In genomic region chrIV:1228675-1229130, ce11 we compare ENCODE assay signal across 5 worm cellular contexts.
TF ChIP-seq lines count a peak whose summit lies in the region.

TSS of gene W09G12.7 (plus strand) at chrIV:1229080.

TF ChIP-seq in whole organism, L1 larva, 84 proteins besides CTCF, POLR2A, EP300 and RAD21:
- TF ChIP-seq dsc-1 (tag; optimal IDR thresholded peaks at IDR 0.05; lab: Kevin White, UChicago) (no peak), efl-1 (optimal IDR thresholded peaks at IDR 0.05; lab: Kevin White, UChicago) (no peak), efl-1 (GFP tag; optimal IDR thresholded peaks at IDR 0.05 in 1 of 2; lab: Kevin White, UChicago) (peak in 1 of 2 experiments; percentile 7), nhr-20 (tag; optimal IDR thresholded peaks at IDR 0.05; lab: Kevin White, UChicago) (peak; percentile 29), elt-2 (tag; optimal IDR thresholded peaks at IDR 0.05; lab: Kevin White, UChicago) (peak; percentile 91)

TF ChIP-seq in whole organism, L2 larva, 48 proteins besides CTCF, POLR2A, EP300 and RAD21:
- TF ChIP-seq elt-3 (tag; optimal IDR thresholded peaks at IDR 0.05; lab: Kevin White, UChicago) (no peak), mdl-1 (tag; optimal IDR thresholded peaks at IDR 0.05; lab: Kevin White, UChicago) (no peak), fos-1 (tag; optimal IDR thresholded peaks at IDR 0.05; lab: Kevin White, UChicago) (peak; percentile 72), ztf-11 (tag; optimal IDR thresholded peaks at IDR 0.05; lab: Kevin White, UChicago) (no peak)
TF ChIP-seq in whole organism, L2 larva: peak in this region for 1.

TF ChIP-seq in whole organism, L3 larva, 47 proteins besides CTCF, POLR2A, EP300 and RAD21:
- no peak for TF ChIP-seq mdl-1 (tag; optimal IDR thresholded peaks at IDR 0.05; lab: Kevin White, UChicago)
- no peak for TF ChIP-seq ZK546.5 (tag; optimal IDR thresholded peaks at IDR 0.05; lab: Kevin White, UChicago)
- no peak for TF ChIP-seq nhr-43 (tag; optimal IDR thresholded peaks at IDR 0.05; lab: Kevin White, UChicago; ENCODE audit: poor library complexity, severe bottlenecking)
- peak; percentile 54 for TF ChIP-seq pqm-1 (tag; optimal IDR thresholded peaks at IDR 0.05; lab: Kevin White, UChicago)
- no peak for TF ChIP-seq nhr-11 (tag; optimal IDR thresholded peaks at IDR 0.05; lab: Kevin White, UChicago)
- no peak for TF ChIP-seq tbx-2 (tag; optimal IDR thresholded peaks at IDR 0.05; lab: Kevin White, UChicago)
- no peak for TF ChIP-seq elt-3 (tag; optimal IDR thresholded peaks at IDR 0.05; lab: Kevin White, UChicago)
- TF ChIP-seq nhr-12 (tag; optimal IDR thresholded peaks at IDR 0.05; lab: Kevin White, UChicago) = no peak
- peak; percentile 27 for TF ChIP-seq jun-1 (tag; optimal IDR thresholded peaks at IDR 0.05; lab: Kevin White, UChicago)
- no peak for TF ChIP-seq sea-2 (GFP tag; optimal IDR thresholded peaks at IDR 0.05; lab: Kevin White, UChicago)
- TF ChIP-seq ceh-9 (tag; optimal IDR thresholded peaks at IDR 0.05; lab: Kevin White, UChicago) = no peak
- peak; percentile 18 for TF ChIP-seq pha-4 (tag; optimal IDR thresholded peaks at IDR 0.05; lab: Kevin White, UChicago)
- no peak for TF ChIP-seq nhr-237 (tag; optimal IDR thresholded peaks at IDR 0.05; lab: Kevin White, UChicago)
- no peak for TF ChIP-seq hmg-11 (tag; optimal IDR thresholded peaks at IDR 0.05; lab: Kevin White, UChicago)
- peak; percentile 91 for TF ChIP-seq elt-2 (tag; optimal IDR thresholded peaks at IDR 0.05; lab: Kevin White, UChicago)
- no peak for TF ChIP-seq lin-15B (tag; optimal IDR thresholded peaks at IDR 0.05; lab: Kevin White, UChicago)
- no peak for TF ChIP-seq nhr-76 (tag; optimal IDR thresholded peaks at IDR 0.05; lab: Kevin White, UChicago)

TF ChIP-seq in whole organism, L4 larva, 104 proteins besides CTCF, POLR2A, EP300 and RAD21:
- TF ChIP-seq daf-16 (GFP tag; optimal IDR thresholded peaks at IDR 0.05; lab: Kevin White, UChicago) = no peak
- TF ChIP-seq daf-16 (tag; optimal IDR thresholded peaks at IDR 0.05; lab: Kevin White, UChicago) = peak; percentile 6
- peak; percentile 47 for TF ChIP-seq nhr-77 (tag; optimal IDR thresholded peaks at IDR 0.05; lab: Kevin White, UChicago)
- no peak for TF ChIP-seq lin-29 (GFP tag; IDR thresholded peaks at IDR 0.05; lab: Robert Waterston, UW)
- peak; percentile 32 for TF ChIP-seq nhr-28 (tag; optimal IDR thresholded peaks at IDR 0.05; lab: Kevin White, UChicago)
- peak; percentile 67 for TF ChIP-seq dmd-6 (GFP tag; IDR thresholded peaks at IDR 0.05; lab: Robert Waterston, UW)
- no peak for TF ChIP-seq lin-38 (GFP tag; IDR thresholded peaks at IDR 0.05; lab: Robert Waterston, UW)
- TF ChIP-seq pqm-1 (tag; optimal IDR thresholded peaks at IDR 0.05; lab: Kevin White, UChicago) = peak; percentile 79
- peak; percentile 41 for TF ChIP-seq dve-1 (tag; optimal IDR thresholded peaks at IDR 0.05; lab: Kevin White, UChicago; ENCODE audit: insufficient read depth)

TF ChIP-seq in whole organism, young adult, 124 proteins besides CTCF, POLR2A, EP300 and RAD21:
- TF ChIP-seq nhr-80 (tag; optimal IDR thresholded peaks at IDR 0.05; lab: Kevin White, UChicago) (peak; percentile 48), C06A6.2 (GFP tag; conservative IDR thresholded peaks at IDR 0.05; lab: Robert Waterston, UW) (no peak), F49E8.2 (tag; optimal IDR thresholded peaks at IDR 0.05; lab: Kevin White, UChicago; ENCODE audit: insufficient read depth) (no peak), F57A8.1 (GFP tag; optimal IDR thresholded peaks at IDR 0.05; lab: Kevin White, UChicago) (no peak)
